5 fruit fly cellular contexts compared by ENCODE assay signal in genomic region chr3L:11492457-11492856, dm6.
A peak's percentile ranks its signal among the peaks of the same experiment; 100 is the strongest.
TF ChIP-seq lines count a peak whose summit lies in the region.

No protein-coding gene starts in this region.

- no peak for TF ChIP-seq CTCF in whole organism, embryonic (GFP tag; optimal IDR thresholded peaks at IDR 0.05; lab: Kevin White, UChicago)

TF ChIP-seq in whole organism, adult, 20 proteins besides CTCF, POLR2A, EP300 and RAD21:
- peak; percentile 27 for TF ChIP-seq tj (GFP tag; optimal IDR thresholded peaks at IDR 0.05; lab: Kevin White, UChicago)
- no peak for TF ChIP-seq CG14711 (tag; optimal IDR thresholded peaks at IDR 0.05; lab: Kevin White, UChicago)
- peak; percentile 99 for TF ChIP-seq pad (GFP tag; optimal IDR thresholded peaks at IDR 0.05; lab: Kevin White, UChicago)
- TF ChIP-seq CG7101 (tag; optimal IDR thresholded peaks at IDR 0.05; lab: Kevin White, UChicago) = no peak
- TF ChIP-seq CG11617 (GFP tag; optimal IDR thresholded peaks at IDR 0.05; lab: Kevin White, UChicago) = no peak
- peak; percentile 23 for TF ChIP-seq bab1 (GFP tag; optimal IDR thresholded peaks at IDR 0.05; lab: Kevin White, UChicago)
- no peak for TF ChIP-seq CG5204 (GFP tag; optimal IDR thresholded peaks at IDR 0.05; lab: Kevin White, UChicago)
- TF ChIP-seq CG1620 (GFP tag; optimal IDR thresholded peaks at IDR 0.05; lab: Kevin White, UChicago) = no peak
- TF ChIP-seq kay (GFP tag; lab: Kevin White, UChicago; ENCODE audit: borderline replicate concordance) = no peak
- peak; percentile 74 for TF ChIP-seq ovo (GFP tag; optimal IDR thresholded peaks at IDR 0.05; lab: Kevin White, UChicago)
- peak; percentile 16 for TF ChIP-seq Mnt (GFP tag; optimal IDR thresholded peaks at IDR 0.05; lab: Kevin White, UChicago)

TF ChIP-seq in whole organism, embryonic, 481 proteins besides CTCF, POLR2A, EP300 and RAD21 (continues in another document):
- TF ChIP-seq ara (GFP tag; IDR thresholded peaks at IDR 0.05; lab: Robert Waterston, UW) (0 out of 2 replicates have a peak, but pooled peaks have one; percentile 24), gro (GFP tag; optimal IDR thresholded peaks at IDR 0.05; lab: Kevin White, UChicago) (no peak), chinmo (GFP tag; IDR thresholded peaks at IDR 0.05; lab: Robert Waterston, UW; ENCODE audit: partially characterized antibody) (peak; percentile 73; the same call in 1 of the 4 replicates), Stat92E (GFP tag; optimal IDR thresholded peaks at IDR 0.05; lab: Kevin White, UChicago) (no peak), HHEX (GFP tag; optimal IDR thresholded peaks at IDR 0.05; lab: Kevin White, UChicago) (no peak), CG6813 (GFP tag; optimal IDR thresholded peaks at IDR 0.05; lab: Kevin White, UChicago) (no peak), gcm (GFP tag; optimal IDR thresholded peaks at IDR 0.05; lab: Kevin White, UChicago) (peak; percentile 45), ab (GFP tag; optimal IDR thresholded peaks at IDR 0.05; lab: Kevin White, UChicago) (no peak), twi (tag; optimal IDR thresholded peaks at IDR 0.05; lab: Kevin White, UChicago) (peak; percentile 96), corto (GFP tag; optimal IDR thresholded peaks at IDR 0.05; lab: Kevin White, UChicago) (no peak), CG18011 (GFP tag; optimal IDR thresholded peaks at IDR 0.05; lab: Kevin White, UChicago) (no peak), Trl (optimal IDR thresholded peaks at IDR 0.05; lab: Kevin White, UChicago) (peak; percentile 4 to 19), Trl (GFP tag; optimal IDR thresholded peaks at IDR 0.05; lab: Kevin White, UChicago) (no peak), Dref (GFP tag; IDR thresholded peaks at IDR 0.05; lab: Robert Waterston, UW) (no peak), slp2 (GFP tag; optimal IDR thresholded peaks at IDR 0.05; lab: Kevin White, UChicago) (no peak), Sox100B (GFP tag; optimal IDR thresholded peaks at IDR 0.05; lab: Kevin White, UChicago) (no peak), sens-2 (GFP tag; IDR thresholded peaks at IDR 0.05; lab: Robert Waterston, UW) (no peak), Asciz (GFP tag; optimal IDR thresholded peaks at IDR 0.05; lab: Kevin White, UChicago) (no peak), Dll (GFP tag; IDR thresholded peaks at IDR 0.05; lab: Robert Waterston, UW; ENCODE audit: partially characterized antibody) (0 out of 4 replicates have a peak, but pooled peaks have one; percentile 18), CG7786 (GFP tag; optimal IDR thresholded peaks at IDR 0.05; lab: Kevin White, UChicago) (peak; percentile 21)

TF ChIP-seq in whole organism, prepupa, 60 proteins besides CTCF, POLR2A, EP300 and RAD21:
- TF ChIP-seq vri (GFP tag; optimal IDR thresholded peaks at IDR 0.05; lab: Kevin White, UChicago) = peak; percentile 43
- peak; percentile 42 for TF ChIP-seq Eip78C (GFP tag; lab: Kevin White, UChicago)
- 0 out of 3 replicates have a peak, but pooled peaks have one; percentile 11 for TF ChIP-seq eg (GFP tag; IDR thresholded peaks at IDR 0.05; lab: Robert Waterston, UW)
- TF ChIP-seq Ets21C (GFP tag; optimal IDR thresholded peaks at IDR 0.05; lab: Kevin White, UChicago) = no peak
- 0 out of 2 replicates have a peak, but pooled peaks have one; percentile 6 for TF ChIP-seq CG15336 (GFP tag; IDR thresholded peaks at IDR 0.05; lab: Robert Waterston, UW)
- no peak for TF ChIP-seq CG11294 (GFP tag; IDR thresholded peaks at IDR 0.05; lab: Robert Waterston, UW)
- TF ChIP-seq fkh (GFP tag; optimal IDR thresholded peaks at IDR 0.05; lab: Kevin White, UChicago) = peak; percentile 38
- TF ChIP-seq CG6163 (GFP tag; IDR thresholded peaks at IDR 0.05; lab: Robert Waterston, UW) = 0 out of 3 replicates have a peak, but pooled peaks have one; percentile 17
- peak in 1 of 2 experiments; percentile 16 for TF ChIP-seq ss (GFP tag; optimal IDR thresholded peaks at IDR 0.05; lab: Kevin White, UChicago)
- no peak for TF ChIP-seq CG34406 (GFP tag; optimal IDR thresholded peaks at IDR 0.05; lab: Kevin White, UChicago)
- no peak for TF ChIP-seq Eip75B (GFP tag; optimal IDR thresholded peaks at IDR 0.05; lab: Kevin White, UChicago)
- no peak for TF ChIP-seq CG6276 (GFP tag; optimal IDR thresholded peaks at IDR 0.05; lab: Kevin White, UChicago)
- peak; percentile 52 for TF ChIP-seq Blimp-1 (GFP tag; optimal IDR thresholded peaks at IDR 0.05; lab: Kevin White, UChicago)

TF ChIP-seq in whole organism, pupa, 21 proteins besides CTCF, POLR2A, EP300 and RAD21:
- TF ChIP-seq CG12605 (GFP tag; IDR thresholded peaks at IDR 0.05; lab: Robert Waterston, UW) (no peak; the same call in 1 of the 2 replicates), CG13204 (GFP tag; optimal IDR thresholded peaks at IDR 0.05; lab: Kevin White, UChicago) (peak; percentile 29), CG32121 (GFP tag; IDR thresholded peaks at IDR 0.05; lab: Robert Waterston, UW) (peak; percentile 54), CG17806 (tag; optimal IDR thresholded peaks at IDR 0.05; lab: Kevin White, UChicago) (no peak)

TF ChIP-seq in whole organism, wandering third instar larva, 38 proteins besides CTCF, POLR2A, EP300 and RAD21:
- TF ChIP-seq pan (optimal IDR thresholded peaks at IDR 0.05; lab: Kevin White, UChicago) (no peak), h (GFP tag; optimal IDR thresholded peaks at IDR 0.05; lab: Kevin White, UChicago) (no peak), Vsx2 (GFP tag; optimal IDR thresholded peaks at IDR 0.05; lab: Kevin White, UChicago; ENCODE audit: partially characterized antibody) (peak; percentile 66), CrebA (GFP tag; optimal IDR thresholded peaks at IDR 0.05; lab: Kevin White, UChicago; ENCODE audit: borderline replicate concordance) (no peak), sv (GFP tag; optimal IDR thresholded peaks at IDR 0.05; lab: Kevin White, UChicago) (no peak), Hr83 (GFP tag; optimal IDR thresholded peaks at IDR 0.05; lab: Kevin White, UChicago; ENCODE audit: poor library complexity, severe bottlenecking) (no peak), ey (GFP tag; optimal IDR thresholded peaks at IDR 0.05; lab: Kevin White, UChicago) (no peak), Rel (GFP tag; optimal IDR thresholded peaks at IDR 0.05; lab: Kevin White, UChicago) (no peak), Rel (tag; optimal IDR thresholded peaks at IDR 0.05; lab: Kevin White, UChicago) (peak; percentile 11), brk (GFP tag; optimal IDR thresholded peaks at IDR 0.05; lab: Kevin White, UChicago) (no peak), Abd-B (GFP tag; optimal IDR thresholded peaks at IDR 0.05; lab: Kevin White, UChicago) (no peak), Jra (GFP tag; optimal IDR thresholded peaks at IDR 0.05; lab: Kevin White, UChicago) (no peak), br (GFP tag; optimal IDR thresholded peaks at IDR 0.05; lab: Kevin White, UChicago) (peak; percentile 40), rgr (GFP tag; optimal IDR thresholded peaks at IDR 0.05; lab: Kevin White, UChicago) (peak; percentile 28), Dif (GFP tag; optimal IDR thresholded peaks at IDR 0.05; lab: Kevin White, UChicago; ENCODE audit: partially characterized antibody) (no peak), dsf (GFP tag; optimal IDR thresholded peaks at IDR 0.05; lab: Kevin White, UChicago; ENCODE audit: borderline replicate concordance) (no peak), usp (GFP tag; optimal IDR thresholded peaks at IDR 0.05; lab: Kevin White, UChicago) (no peak), CG32264 (GFP tag; optimal IDR thresholded peaks at IDR 0.05; lab: Kevin White, UChicago) (no peak), psq (GFP tag; optimal IDR thresholded peaks at IDR 0.05; lab: Kevin White, UChicago) (peak; percentile 8)
